Worm (Caenorhabditis elegans) whole organism, young adult: ENCODE data around the gene nhr-272.

Experiments
- B0035.1 ChIP-seq: sonication (generic microtip); optimal IDR thresholded peaks from 2 replicates; lab custom pipeline; 2016; ENCODE audit warnings: missing genetic modification characterization, mild to moderate bottlenecking, missing compliant biosample characterization, missing genotype, missing genetic modification reagents
- B0261.1 ChIP-seq: sonication (generic microtip); optimal IDR thresholded peaks from 2 replicates; lab custom pipeline; 2016; ENCODE audit warnings: mild to moderate bottlenecking, missing genetic modification characterization, moderate library complexity, missing compliant biosample characterization
- D2030.7 ChIP-seq: fragments of 200-800 bp; sonication (Bioruptor generic); IDR thresholded peaks from 2 replicates; pipeline ENCODE4 v1.3.6; 2022; ENCODE audit warnings: missing genetic modification reagents, missing genetic modification characterization, missing compliant biosample characterization
- F10E7.11 ChIP-seq: sonication (generic microtip); optimal IDR thresholded peaks from 2 replicates; lab custom pipeline; 2017; ENCODE audit warnings: mild to moderate bottlenecking, missing genetic modification characterization, moderate library complexity, missing compliant biosample characterization
- F22D6.2 ChIP-seq: sonication (generic microtip); optimal IDR thresholded peaks from 2 replicates; lab custom pipeline; 2016; ENCODE audit warnings: mild to moderate bottlenecking, missing genetic modification characterization, missing compliant biosample characterization
- F37B4.10 ChIP-seq: fragments of 200-800 bp; sonication (Bioruptor generic); IDR thresholded peaks from 2 replicates; pipeline ENCODE4 v1.3.6; 2022; ENCODE audit warnings: missing genetic modification characterization, missing compliant biosample characterization
- F39B2.1 ChIP-seq: fragments of 200-800 bp; sonication (Bioruptor generic); IDR thresholded peaks from 2 replicates; pipeline ENCODE4 v1.3.6; 2022; ENCODE audit warnings: missing genetic modification reagents, missing genetic modification characterization, missing compliant biosample characterization
- F57A8.1 ChIP-seq: fragments of 200-800 bp; sonication (Bioruptor generic); optimal IDR thresholded peaks from 2 replicates; lab custom pipeline; 2018; ENCODE audit warnings: mild to moderate bottlenecking, missing genetic modification characterization, moderate library complexity, missing compliant biosample characterization
- T26A5.8 ChIP-seq: sonication (generic microtip); optimal IDR thresholded peaks from 2 replicates; lab custom pipeline; 2016; ENCODE audit warnings: missing genetic modification characterization, missing compliant biosample characterization
- Y67H2A.10 ChIP-seq: fragments of 200-800 bp; sonication (Bioruptor generic); conservative IDR thresholded peaks from 2 replicates; pipeline ENCODE4 v1.3.6; 2022; ENCODE audit warnings: missing genetic modification reagents, missing genetic modification characterization, missing compliant biosample characterization
- ama-1 ChIP-seq, 3 experiments: fragments of 150-350 bp in 1 of 3; sonication (generic microtip) in 2 of 3; optimal IDR thresholded peaks; 2 replicates each; lab custom pipeline; 2014 to 2018; ENCODE audit warnings: missing biosample characterization in 2 of 3, missing genetic modification characterization in 2 of 3, missing genetic modification reagents in 2 of 3
- atf-7 ChIP-seq: sonication (generic microtip); optimal IDR thresholded peaks from 2 replicates; lab custom pipeline; 2017; ENCODE audit warnings: mild to moderate bottlenecking, missing genetic modification characterization, missing compliant biosample characterization
- bed-2 ChIP-seq: fragments of 200-800 bp; sonication (Bioruptor generic); IDR thresholded peaks from 2 replicates; pipeline ENCODE4 v1.3.6; 2022; ENCODE audit warnings: missing genetic modification reagents, missing genetic modification characterization, missing compliant biosample characterization
- cebp-1 ChIP-seq, 2 experiments: fragments of 200-800 bp in 1 of 2; sonication (Bioruptor generic) in 1 of 2; sonication (generic microtip) in 1 of 2; IDR thresholded peaks in 1 of 2; optimal IDR thresholded peaks in 1 of 2; 2 replicates each; pipeline versions ENCODE4 v1.3.6 to Lab custom; 2017 to 2022; ENCODE audit warnings: missing compliant biosample characterization in 2 of 2, missing genetic modification characterization in 2 of 2, mild to moderate bottlenecking in 1 of 2, missing genetic modification reagents in 1 of 2, moderate library complexity in 1 of 2
- ceh-100 ChIP-seq: fragments of 200-800 bp; sonication (Bioruptor generic); IDR thresholded peaks from 2 replicates; pipeline ENCODE4 v1.3.6; 2022; ENCODE audit warnings: missing genetic modification reagents, missing genetic modification characterization, missing compliant biosample characterization
- hmg-20 ChIP-seq: fragments of 200-800 bp; sonication (Bioruptor generic); IDR thresholded peaks from 2 replicates; pipeline ENCODE4 v1.3.6; 2022; ENCODE audit warnings: missing genetic modification reagents, missing genetic modification characterization, missing compliant biosample characterization
- hsf-1 ChIP-seq: fragments of 200-800 bp; sonication (Bioruptor generic); IDR thresholded peaks from 2 replicates; pipeline ENCODE4 v1.3.6; 2022; ENCODE audit warnings: missing genetic modification reagents, missing genetic modification characterization, missing compliant biosample characterization
- lsl-1 ChIP-seq: fragments of 200-800 bp; sonication (Bioruptor generic); optimal IDR thresholded peaks from 2 replicates; lab custom pipeline; 2018; ENCODE audit warnings: mild to moderate bottlenecking, missing genetic modification characterization, moderate library complexity, missing compliant biosample characterization
- nfyb-1 ChIP-seq: fragments of 200-800 bp; sonication (Bioruptor generic); IDR thresholded peaks from 2 replicates; pipeline ENCODE4 v1.3.6; 2022; ENCODE audit warnings: missing genetic modification reagents, missing genetic modification characterization, missing compliant biosample characterization
- rcor-1 ChIP-seq: fragments of 200-800 bp; sonication (Bioruptor generic); IDR thresholded peaks from 2 replicates; pipeline ENCODE4 v1.3.6; 2022; ENCODE audit warnings: missing genetic modification reagents, missing genetic modification characterization, missing compliant biosample characterization
- rec-8 ChIP-seq, 2 experiments: sonication (generic microtip); optimal IDR thresholded peaks; 2 replicates each; lab custom pipeline; 2016; ENCODE audit warnings: mild to moderate bottlenecking in 2 of 2, missing genetic modification characterization in 2 of 2, missing genetic modification reagents in 2 of 2, missing genotype in 2 of 2, missing biosample characterization in 1 of 2, missing compliant biosample characterization in 1 of 2, moderate library complexity in 1 of 2
- repo-1 ChIP-seq: sonication (generic microtip); optimal IDR thresholded peaks from 2 replicates; lab custom pipeline; 2017; ENCODE audit warnings: mild to moderate bottlenecking, missing genetic modification characterization, missing compliant biosample characterization
- rpc-1 ChIP-seq, 2 experiments: fragments of 150-350 bp in 1 of 2; sonication (generic microtip) in 1 of 2; optimal IDR thresholded peaks; 2 replicates each; lab custom pipeline; 2014 to 2018; ENCODE audit warnings: missing biosample characterization in 1 of 2, missing genetic modification characterization in 1 of 2, missing genetic modification reagents in 1 of 2, missing genotype in 1 of 2
- snpc-1.1 ChIP-seq: sonication (generic microtip); optimal IDR thresholded peaks from 2 replicates; lab custom pipeline; 2017; ENCODE audit warnings: missing genetic modification characterization, mild to moderate bottlenecking, missing compliant biosample characterization, antibody characterized with exemption, moderate library complexity, missing genotype, missing genetic modification reagents; ENCODE audit not compliant: insufficient read depth
- somi-1 ChIP-seq: fragments of 200-800 bp; sonication (Bioruptor generic); optimal IDR thresholded peaks from 2 replicates; lab custom pipeline; 2018; ENCODE audit warnings: mild to moderate bottlenecking, missing genetic modification characterization, missing compliant biosample characterization
- tbp1 ChIP-seq: fragments of 200-800 bp; sonication (Bioruptor generic); optimal IDR thresholded peaks from 2 replicates; lab custom pipeline; 2018; ENCODE audit warnings: mild to moderate bottlenecking, missing genetic modification characterization, missing compliant biosample characterization
- tbx-9 ChIP-seq: sonication (generic microtip); optimal IDR thresholded peaks from 2 replicates; lab custom pipeline; 2016; ENCODE audit warnings: borderline replicate concordance, missing genetic modification characterization, inconsistent platforms, missing compliant biosample characterization
- zim-3 ChIP-seq: sonication (generic microtip); optimal IDR thresholded peaks from 2 replicates; lab custom pipeline; 2017; ENCODE audit warnings: mild to moderate bottlenecking, missing genetic modification characterization, moderate library complexity, missing compliant biosample characterization

Gene nhr-272

DNA sequence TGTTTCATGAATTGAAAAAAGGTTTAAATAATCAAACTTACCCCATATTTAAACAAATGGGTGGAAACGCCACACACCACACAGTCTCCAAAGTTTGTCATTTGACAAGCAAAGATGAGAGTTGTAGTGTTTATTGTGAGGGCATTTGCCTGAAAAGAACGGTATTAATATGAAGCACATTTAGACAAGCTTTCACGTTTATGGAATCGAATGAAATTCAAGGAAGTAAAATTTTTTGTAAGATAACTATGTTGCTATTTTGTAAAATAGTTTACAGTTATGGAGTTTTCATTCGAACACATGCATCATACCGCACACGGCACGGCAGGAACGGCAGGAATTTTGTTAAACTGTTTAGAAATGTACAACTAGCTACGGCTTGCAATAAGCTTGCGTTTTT is at the start of gene nhr-272:
TSS of gene nhr-272 (minus strand) at position 101 of the 400 bp plus-strand sequence.
- no peak for TF ChIP-seq zim-3 (tag; lab: Kevin White, UChicago)
- TF ChIP-seq F10E7.11 (tag; lab: Kevin White, UChicago), result no peak
- no peak for TF ChIP-seq lsl-1
- TF ChIP-seq tbx-9 (tag; lab: Kevin White, UChicago), result no peak
- TF ChIP-seq bed-2 (GFP tag; lab: Robert Waterston, UW), result no peak
- TF ChIP-seq cebp-1 (GFP tag; IDR thresholded peaks at IDR 0.05; lab: Robert Waterston, UW), result no peak
- no peak for TF ChIP-seq cebp-1 (tag; optimal IDR thresholded peaks at IDR 0.05; lab: Kevin White, UChicago)
- TF ChIP-seq, all 124 proteins: peak for 0

DNA sequence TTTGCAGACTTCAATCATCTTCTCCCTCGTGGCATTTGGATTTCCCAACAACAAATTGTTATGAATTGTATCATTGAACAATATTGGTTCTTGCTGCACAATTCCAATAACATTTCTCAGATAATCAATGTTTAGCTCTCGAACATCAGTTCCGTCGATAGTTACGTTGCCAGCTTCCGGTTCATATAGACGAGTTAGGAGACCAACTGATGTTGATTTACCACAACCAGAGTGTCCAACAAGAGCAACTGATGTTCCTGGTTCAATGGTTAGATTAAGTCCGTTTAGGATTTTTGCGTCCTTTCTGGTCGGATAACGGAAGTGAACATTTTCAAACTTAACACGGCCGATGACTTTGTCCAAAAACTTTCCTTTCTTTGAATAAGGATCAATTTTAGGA is 49.4 kb upstream of the nhr-272 start:
- TF ChIP-seq tbp1 (GFP tag; lab: Kevin White, UChicago), result no peak
- TF ChIP-seq rcor-1 (GFP tag; lab: Robert Waterston, UW), result no peak
- TF ChIP-seq lsl-1, result no peak
- no peak for TF ChIP-seq rpc-1 (optimal IDR thresholded peaks at IDR 0.05; lab: Kevin White, UChicago)
- TF ChIP-seq rpc-1 (tag; optimal IDR thresholded peaks at IDR 0.05; lab: Kevin White, UChicago), result no peak
- no peak for TF ChIP-seq hsf-1 (GFP tag; lab: Robert Waterston, UW)
- TF ChIP-seq nfyb-1, result no peak
- TF ChIP-seq somi-1, result no peak

DNA sequence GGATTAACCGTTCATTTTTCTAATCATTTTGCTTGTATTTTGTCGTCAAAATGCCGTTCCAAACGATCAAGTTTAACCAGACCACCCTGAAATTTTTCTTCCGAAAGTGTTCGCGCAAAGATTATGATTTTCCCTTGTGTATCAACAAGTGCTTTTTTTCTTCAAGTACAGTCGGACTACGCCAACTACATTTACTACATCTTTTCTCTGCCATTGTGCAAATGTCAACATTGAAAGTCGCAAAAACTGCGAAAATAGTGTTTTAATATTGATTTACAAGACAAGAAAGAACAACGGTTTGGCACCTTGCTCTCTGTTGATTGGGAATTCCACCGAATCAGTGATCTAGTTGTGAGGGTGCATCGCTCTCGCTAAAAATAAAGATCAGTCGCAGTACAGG is 46.2 kb upstream of the nhr-272 start:
- TF ChIP-seq hmg-20 (no peak), D2030.7 (no peak), ceh-100 (GFP tag; lab: Robert Waterston, UW) (no peak)

DNA sequence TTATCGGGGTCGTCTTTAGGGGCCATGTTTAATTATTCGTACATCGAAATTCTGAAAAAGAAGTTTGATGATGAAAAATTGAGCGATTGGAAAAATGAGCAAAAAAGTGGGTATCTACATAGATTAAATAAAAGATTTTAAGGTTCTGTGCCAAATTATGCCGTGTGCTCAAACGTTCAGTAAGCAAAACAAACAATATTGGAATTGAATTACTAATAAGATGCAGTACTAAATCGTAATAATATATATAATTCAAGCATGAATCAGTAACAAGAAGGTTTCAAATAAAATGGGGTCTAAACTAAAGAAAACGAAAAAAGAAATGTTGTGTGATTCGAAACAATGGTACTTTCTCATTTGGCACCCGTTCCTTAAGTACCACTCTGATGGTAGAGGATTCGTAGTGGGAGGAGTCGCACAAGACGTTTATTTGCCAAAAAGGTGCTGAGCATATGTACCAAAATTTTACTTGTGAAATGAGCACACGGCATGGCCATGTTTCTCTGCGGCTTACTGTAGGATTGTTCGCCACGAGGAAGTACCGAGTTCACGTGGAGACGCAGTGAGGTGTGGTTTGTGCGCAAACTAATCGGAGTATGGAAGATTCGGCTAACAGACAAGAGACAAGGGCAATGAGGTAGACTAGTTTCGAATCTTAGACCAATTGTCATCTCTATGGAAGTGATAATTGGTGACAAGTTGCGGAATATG is 45.1 kb upstream of the nhr-272 start, which contains the start of gene pgp-14:
TSS of gene pgp-14 (minus strand) at position 51 of the 711 bp plus-strand sequence.
- TF ChIP-seq F57A8.1 (GFP tag; lab: Kevin White, UChicago), result no peak
- TF ChIP-seq Y67H2A.10 (GFP tag; lab: Robert Waterston, UW), result no peak
- no peak for TF ChIP-seq tbx-9 (tag; lab: Kevin White, UChicago)

DNA sequence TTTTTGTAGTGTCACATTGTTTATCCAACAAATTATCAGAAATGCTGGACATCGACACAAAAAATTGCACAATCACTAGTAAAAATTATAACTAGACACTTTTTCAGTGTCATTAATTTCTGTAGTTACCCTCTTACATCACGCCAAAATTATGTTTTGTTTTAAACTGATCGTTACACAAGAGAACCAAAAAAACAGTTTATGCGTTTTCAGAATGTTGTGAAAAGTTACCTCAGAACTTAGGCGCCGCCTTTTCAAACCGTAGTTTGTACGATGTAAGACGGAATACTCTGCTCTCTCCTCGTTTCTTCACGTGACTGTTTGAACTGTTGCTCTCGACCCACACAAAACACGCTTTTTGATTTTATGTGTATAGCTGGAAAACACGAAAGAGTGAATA is 33.8 kb upstream of the nhr-272 start, which contains the start of gene pgp-13:
TSS of gene pgp-13 (plus strand) at position 301 of the 400 bp plus-strand sequence.
- no peak for TF ChIP-seq T26A5.8 (tag; lab: Kevin White, UChicago)
- TF ChIP-seq rec-8 (tag; optimal IDR thresholded peaks at IDR 0.05; lab: Kevin White, UChicago), result no peak
- no peak for TF ChIP-seq B0035.1
- TF ChIP-seq F37B4.10 (GFP tag; lab: Robert Waterston, UW), result no peak
- no peak for TF ChIP-seq lsl-1
- no peak for TF ChIP-seq F22D6.2
- TF ChIP-seq snpc-1.1 (tag; lab: Kevin White, UChicago), result no peak
- TF ChIP-seq repo-1 (tag; lab: Kevin White, UChicago), result no peak
- TF ChIP-seq B0261.1 (tag; lab: Kevin White, UChicago), result no peak
- no peak for TF ChIP-seq tbx-9 (tag; lab: Kevin White, UChicago)
- no peak for TF ChIP-seq ama-1 (optimal IDR thresholded peaks at IDR 0.05; lab: Kevin White, UChicago)
- no peak for TF ChIP-seq ama-1 (GFP tag; optimal IDR thresholded peaks at IDR 0.05; lab: Kevin White, UChicago)
- no peak for TF ChIP-seq atf-7 (tag; lab: Kevin White, UChicago)
- no peak for TF ChIP-seq F39B2.1 (GFP tag; lab: Robert Waterston, UW)
